Fruit fly (Drosophila melanogaster): Measurements from ENCODE around the gene CG6753.

dm6 chr3R:12688672-12689417, 46.6 kb upstream of the CG6753 start, which contains the start of gene kar:
- TF ChIP-seq Mnt (GFP tag; optimal IDR thresholded peaks at IDR 0.05): peak; percentile 88
- no peak for TF ChIP-seq CG14711 (tag; optimal IDR thresholded peaks at IDR 0.05)
- TF ChIP-seq Hr96 (GFP tag; optimal IDR thresholded peaks at IDR 0.05): no peak
- no peak for TF ChIP-seq CG12768 (GFP tag; optimal IDR thresholded peaks at IDR 0.05)
- TF ChIP-seq CG1620 (GFP tag; optimal IDR thresholded peaks at IDR 0.05): no peak
- no peak for TF ChIP-seq kay (GFP tag; ENCODE audit: borderline replicate concordance)
- peak; percentile 15 for TF ChIP-seq CG33017 (tag; optimal IDR thresholded peaks at IDR 0.05)

Data from whole organism, adult.